Fruit fly (Drosophila melanogaster) whole organism, prepupa: ENCODE results near the gene CG17906.
A peak's percentile ranks its signal among the peaks of the same experiment; 100 is the strongest.

ENCODE experiments used
- CG11294 ChIP-seq: fragments of 200-800 bp; sonication (Bioruptor generic); IDR thresholded peaks from 2 replicates; pipeline ENCODE4 v1.3.6; 2022; ENCODE audit warnings: missing biosample characterization, missing genetic modification characterization
- CG11762 ChIP-seq: fragments of 200-800 bp; sonication (Bioruptor generic); optimal IDR thresholded peaks from 3 replicates; lab custom pipeline; 2016; ENCODE audit warnings: missing biosample characterization, missing genetic modification characterization; ENCODE audit not compliant: insufficient read depth
- CG15336 ChIP-seq: fragments of 200-800 bp; sonication (Bioruptor generic); IDR thresholded peaks from 2 replicates; pipeline ENCODE4 v1.3.6; 2022; ENCODE audit warnings: missing biosample characterization, missing genetic modification characterization
- CG3032 ChIP-seq: fragments of 200-800 bp; optimal IDR thresholded peaks from 2 replicates; lab custom pipeline; 2019; ENCODE audit warnings: missing biosample characterization, mild to moderate bottlenecking, missing genetic modification characterization, moderate library complexity
- CG32006 ChIP-seq: fragments of 200-800 bp; sonication (Bioruptor generic); optimal IDR thresholded peaks from 3 replicates; lab custom pipeline; 2017; ENCODE audit warnings: missing biosample characterization, mild to moderate bottlenecking, missing genetic modification characterization
- CG34406 ChIP-seq: fragments of 200-800 bp; sonication (Bioruptor generic); optimal IDR thresholded peaks from 3 replicates; lab custom pipeline; 2016; ENCODE audit warnings: missing biosample characterization, missing genetic modification characterization
- CG7368 ChIP-seq: fragments of 200-800 bp; sonication (Bioruptor generic); optimal IDR thresholded peaks from 3 replicates; lab custom pipeline; 2016; ENCODE audit warnings: missing biosample characterization, missing genetic modification characterization
- CG8319 ChIP-seq: fragments of 200-800 bp; sonication (Bioruptor generic); optimal IDR thresholded peaks from 3 replicates; lab custom pipeline; 2016; ENCODE audit warnings: missing biosample characterization, missing genetic modification characterization
- Eip75B ChIP-seq: fragments of 200-800 bp; sonication (Bioruptor generic); optimal IDR thresholded peaks from 3 replicates; lab custom pipeline; 2016; ENCODE audit warnings: missing biosample characterization, missing genetic modification characterization
- Eip93F ChIP-seq: fragments of 200-800 bp; sonication (Bioruptor generic); optimal IDR thresholded peaks from 2 replicates; lab custom pipeline; 2016; ENCODE audit warnings: missing biosample characterization, mild to moderate bottlenecking, missing genetic modification characterization
- Ets21C ChIP-seq: fragments of 200-800 bp; sonication (Bioruptor generic); optimal IDR thresholded peaks from 3 replicates; lab custom pipeline; 2016; ENCODE audit warnings: missing biosample characterization, missing genetic modification characterization
- Ets96B ChIP-seq: fragments of 200-800 bp; optimal IDR thresholded peaks from 2 replicates; lab custom pipeline; 2019; ENCODE audit warnings: missing biosample characterization, mild to moderate bottlenecking, missing genetic modification characterization, moderate library complexity
- Hr38 ChIP-seq: sonication (Bioruptor generic); optimal IDR thresholded peaks from 2 replicates; lab custom pipeline; 2016; ENCODE audit warnings: missing biosample characterization, missing genetic modification characterization
- Hr4 ChIP-seq: fragments of 200-800 bp; sonication (Bioruptor generic); optimal IDR thresholded peaks from 3 replicates; lab custom pipeline; 2016; ENCODE audit warnings: missing biosample characterization, missing genetic modification characterization
- Lpt ChIP-seq: fragments of 200-800 bp; sonication (Bioruptor generic); optimal IDR thresholded peaks from 3 replicates; lab custom pipeline; 2016; ENCODE audit warnings: missing biosample characterization, missing genetic modification characterization
- Sox102F ChIP-seq: fragments of 200-800 bp; sonication (Bioruptor generic); optimal IDR thresholded peaks from 2 replicates; lab custom pipeline; 2016; ENCODE audit warnings: missing biosample characterization, mild to moderate bottlenecking, missing genetic modification characterization
- dsx ChIP-seq: fragments of 200-800 bp; optimal IDR thresholded peaks from 3 replicates; lab custom pipeline; 2019; ENCODE audit warnings: missing biosample characterization, mild to moderate bottlenecking, missing genetic modification characterization, moderate library complexity; ENCODE audit not compliant: poor library complexity, severe bottlenecking
- eg ChIP-seq: fragments of 200-800 bp; sonication (Bioruptor generic); IDR thresholded peaks from 3 replicates; pipeline ENCODE4 v1.3.6; 2022; ENCODE audit warnings: missing biosample characterization, missing genetic modification characterization
- esn ChIP-seq: fragments of 200-800 bp; sonication (Bioruptor generic); optimal IDR thresholded peaks from 2 replicates; lab custom pipeline; 2016; ENCODE audit warnings: missing biosample characterization, mild to moderate bottlenecking, missing genetic modification characterization, moderate library complexity
- fd59A ChIP-seq: fragments of 200-800 bp; sonication (Bioruptor generic); optimal IDR thresholded peaks from 2 replicates; lab custom pipeline; 2017; ENCODE audit warnings: missing biosample characterization, mild to moderate bottlenecking, missing genetic modification characterization, missing genetic modification reagents
- fd85E ChIP-seq: fragments of 200-800 bp; sonication (Bioruptor generic); optimal IDR thresholded peaks from 3 replicates; lab custom pipeline; 2016; ENCODE audit warnings: missing biosample characterization, missing genetic modification characterization
- lz ChIP-seq: fragments of 200-800 bp; sonication (Bioruptor generic); optimal IDR thresholded peaks from 3 replicates; lab custom pipeline; 2016; ENCODE audit warnings: missing biosample characterization, missing genetic modification characterization
- pdm3 ChIP-seq: fragments of 200-800 bp; sonication (Bioruptor generic); optimal IDR thresholded peaks from 3 replicates; lab custom pipeline; 2016; ENCODE audit warnings: missing biosample characterization, missing genetic modification characterization
- salr ChIP-seq, 2 experiments: fragments of 200-800 bp; sonication (Bioruptor generic); optimal IDR thresholded peaks; 3 replicates each; lab custom pipeline; 2016 to 2018; ENCODE audit warnings: missing biosample characterization in 2 of 2, missing genetic modification characterization in 2 of 2, mild to moderate bottlenecking in 1 of 2
- spab ChIP-seq: fragments of 200-800 bp; sonication (Bioruptor generic); optimal IDR thresholded peaks from 2 replicates; lab custom pipeline; 2017; ENCODE audit warnings: missing biosample characterization, mild to moderate bottlenecking, missing genetic modification characterization, missing genetic modification reagents
- ss ChIP-seq, 2 experiments: fragments of 200-800 bp; sonication (Bioruptor generic); optimal IDR thresholded peaks; 2 replicates in 1 of 2; 3 replicates in 1 of 2; lab custom pipeline; 2017 to 2018; ENCODE audit warnings: mild to moderate bottlenecking in 2 of 2, missing biosample characterization in 2 of 2, missing genetic modification characterization in 2 of 2, moderate library complexity in 1 of 2
- topi ChIP-seq: fragments of 200-800 bp; sonication (Bioruptor generic); optimal IDR thresholded peaks from 3 replicates; lab custom pipeline; 2016; ENCODE audit warnings: missing biosample characterization, missing genetic modification characterization
- vri ChIP-seq: fragments of 200-800 bp; sonication (Bioruptor generic); optimal IDR thresholded peaks from 3 replicates; lab custom pipeline; 2016; ENCODE audit warnings: missing biosample characterization, mild to moderate bottlenecking, missing genetic modification characterization

Gene CG17906

dm6 chr2L:9011543-9012238 lies 17.5 kb downstream of the CG17906 start, which contains the start of gene CG13102:
TSS of gene CG13102 (plus strand) at chr2L:9012188.
- TF ChIP-seq Eip93F (GFP tag; lab: Kevin White, UChicago) (peak; percentile 49), vri (GFP tag; lab: Kevin White, UChicago) (peak; percentile 60), Ets96B (tag; lab: Kevin White, UChicago) (no peak)

- TF ChIP-seq fd59A: no peak
- TF ChIP-seq topi (GFP tag; lab: Kevin White, UChicago): no peak
- no peak for TF ChIP-seq eg (GFP tag; lab: Robert Waterston, UW)
- TF ChIP-seq esn: no peak
- TF ChIP-seq CG8319 (GFP tag; lab: Kevin White, UChicago): no peak
- TF ChIP-seq Lpt (GFP tag; lab: Kevin White, UChicago): no peak
- no peak for TF ChIP-seq CG7368 (GFP tag; lab: Kevin White, UChicago)
- TF ChIP-seq dsx (GFP tag; lab: Kevin White, UChicago): no peak
- TF ChIP-seq ss (GFP tag; optimal IDR thresholded peaks at IDR 0.05; lab: Kevin White, UChicago): no peak
- no peak for TF ChIP-seq CG11762 (GFP tag; lab: Kevin White, UChicago)
- TF ChIP-seq Eip75B (GFP tag; lab: Kevin White, UChicago): no peak
- no peak for TF ChIP-seq Ets21C (GFP tag; lab: Kevin White, UChicago)
- TF ChIP-seq Eip93F (GFP tag; lab: Kevin White, UChicago): no peak
- no peak for TF ChIP-seq CG32006
- TF ChIP-seq pdm3 (GFP tag; lab: Kevin White, UChicago): no peak
- TF ChIP-seq lz (GFP tag; lab: Kevin White, UChicago): no peak
- TF ChIP-seq spab (GFP tag; lab: Kevin White, UChicago): no peak
- no peak for TF ChIP-seq CG34406 (GFP tag; lab: Kevin White, UChicago)
Measured at dm6 chr2L:9013968-9014367, 19.8 kb downstream of the CG17906 start, which contains the start of gene Rcd-1r. TSS of gene Rcd-1r (minus strand) at chr2L:9014068.

dm6 chr2L:9019438-9019837 lies 25.2 kb downstream of the CG17906 start:
- TF ChIP-seq Lpt (GFP tag; lab: Kevin White, UChicago) (no peak), CG11294 (GFP tag; lab: Robert Waterston, UW) (no peak), Ets21C (GFP tag; lab: Kevin White, UChicago) (no peak)

dm6 chr2L:9026157-9026556 lies 32.0 kb downstream of the CG17906 start:
- TF ChIP-seq salr (GFP tag; optimal IDR thresholded peaks at IDR 0.05; lab: Kevin White, UChicago): no peak
- no peak for TF ChIP-seq CG3032
- TF ChIP-seq fd59A: no peak
- TF ChIP-seq ss (GFP tag; optimal IDR thresholded peaks at IDR 0.05; lab: Kevin White, UChicago): no peak
- no peak for TF ChIP-seq Hr38
- TF ChIP-seq Hr4: no peak

dm6 chr2L:9031736-9032135 lies 37.5 kb downstream of the CG17906 start, which contains the start of gene CG9582:
TSS of gene CG9582 (minus strand) at chr2L:9031836.
- TF ChIP-seq Eip75B (GFP tag; lab: Kevin White, UChicago): no peak
- no peak for TF ChIP-seq Eip93F (GFP tag; lab: Kevin White, UChicago)
- TF ChIP-seq eg (GFP tag; lab: Robert Waterston, UW): no peak
- TF ChIP-seq Ets21C (GFP tag; lab: Kevin White, UChicago): no peak
- no peak for TF ChIP-seq pdm3 (GFP tag; lab: Kevin White, UChicago)
- TF ChIP-seq Sox102F (GFP tag; lab: Kevin White, UChicago): no peak
- no peak for TF ChIP-seq salr (GFP tag; optimal IDR thresholded peaks at IDR 0.05; lab: Kevin White, UChicago)
- no peak for TF ChIP-seq CG15336 (GFP tag; lab: Robert Waterston, UW)
- no peak for TF ChIP-seq fd85E (GFP tag; lab: Kevin White, UChicago)
